Worm (Caenorhabditis elegans): Measurements from ENCODE around the gene srbc-56.
"Not testable (repeated sequence)": the region's sequence is repeated elsewhere in the genome, so short reads cannot be mapped to it uniquely, and the experiment has no call there.

srbc-56 gene

ce11 chrV:15807420-15807819 lies 24.1 kb downstream of the srbc-56 start, which contains the start of gene srsx-38:
Gene srsx-38 (minus strand): TSS chrV:15807520.
- not testable (repeated sequence) for TF ChIP-seq jun-1, nhr-237, dsc-1 (tag; optimal IDR thresholded peaks at IDR 0.05)

- TF ChIP-seq lin-13 (GFP tag; optimal IDR thresholded peaks at IDR 0.05); pqm-1 (tag; optimal IDR thresholded peaks at IDR 0.05); pag-3 (tag; optimal IDR thresholded peaks at IDR 0.05; ENCODE audit: borderline replicate concordance, insufficient read depth): not testable (repeated sequence)
Observed at ce11 chrV:15803748-15804147, 27.7 kb downstream of the srbc-56 start, which contains the start of gene T26E4.18. Gene T26E4.18 (minus strand): TSS chrV:15803848.

- not testable (repeated sequence) for TF ChIP-seq F16B12.6, ztf-11, nhr-237 (tag; optimal IDR thresholded peaks at IDR 0.05)
Observed at ce11 chrV:15803079-15803478, 28.4 kb downstream of the srbc-56 start, which contains the start of gene srd-27. Gene srd-27 (plus strand): TSS chrV:15803379.

- not testable (repeated sequence) for TF ChIP-seq ztf-4, C34B4.2, dsc-1 (tag; optimal IDR thresholded peaks at IDR 0.05)
Observed at ce11 chrV:15802623-15803022, 28.9 kb downstream of the srbc-56 start, which contains the start of gene T26E4.9. Gene T26E4.9 (minus strand): TSS chrV:15802723.

- TF ChIP-seq snu-23 (GFP tag; optimal IDR thresholded peaks at IDR 0.05) (no peak), ets-5 (GFP tag; IDR thresholded peaks at IDR 0.05) (no peak), nhr-84 (tag; optimal IDR thresholded peaks at IDR 0.05) (no peak), ceh-8 (GFP tag; optimal IDR thresholded peaks at IDR 0.05) (no peak), nhr-77 (tag; optimal IDR thresholded peaks at IDR 0.05) (no peak), jun-1 (tag; optimal IDR thresholded peaks at IDR 0.05) (no peak), isw-1 (GFP tag; IDR thresholded peaks at IDR 0.05) (no peak), fkh-8 (tag; optimal IDR thresholded peaks at IDR 0.05) (no peak), swsn-7 (tag; optimal IDR thresholded peaks at IDR 0.05) (no peak), Y116A8C.19 (tag; optimal IDR thresholded peaks at IDR 0.05; ENCODE audit: borderline replicate concordance) (no peak), nhr-12 (tag; optimal IDR thresholded peaks at IDR 0.05) (no peak), mdl-1 (tag; optimal IDR thresholded peaks at IDR 0.05) (no peak), nhr-47 (tag; optimal IDR thresholded peaks at IDR 0.05) (no peak)
Observed at ce11 chrV:15798108-15798507, 33.4 kb downstream of the srbc-56 start, which contains the start of gene T26E4.10. Gene T26E4.10 (minus strand): TSS chrV:15798208.

- TF ChIP-seq sup-37 (GFP tag; optimal IDR thresholded peaks at IDR 0.05) (no peak), fkh-4 (tag; optimal IDR thresholded peaks at IDR 0.05; ENCODE audit: borderline replicate concordance) (no peak), nhr-20 (tag; optimal IDR thresholded peaks at IDR 0.05) (no peak), sptf-1 (tag; optimal IDR thresholded peaks at IDR 0.05) (no peak), lsy-2 (tag; optimal IDR thresholded peaks at IDR 0.05) (no peak), ama-1 (optimal IDR thresholded peaks at IDR 0.05) (no peak), fkh-10 (GFP tag; optimal IDR thresholded peaks at IDR 0.05) (no peak), dpl-1 (GFP tag; optimal IDR thresholded peaks at IDR 0.05) (no peak), pax-3 (tag; optimal IDR thresholded peaks at IDR 0.05) (no peak), C16A3.4 (tag; optimal IDR thresholded peaks at IDR 0.05) (no peak), ceh-63 (GFP tag; optimal IDR thresholded peaks at IDR 0.05) (no peak), lin-13 (GFP tag; optimal IDR thresholded peaks at IDR 0.05) (no peak), unc-130 (tag; optimal IDR thresholded peaks at IDR 0.05) (no peak), blmp-1 (tag; optimal IDR thresholded peaks at IDR 0.05) (no peak), ces-1 (GFP tag; optimal IDR thresholded peaks at IDR 0.05) (no peak), fkh-8 (tag; optimal IDR thresholded peaks at IDR 0.05) (no peak)
Observed at ce11 chrV:15796087-15796486, 35.4 kb downstream of the srbc-56 start, which contains the start of gene nhr-223. Gene nhr-223 (plus strand): TSS chrV:15796387.

Measured in whole organism, L1 larva.